Worm (Caenorhabditis elegans) whole organism, young adult: ENCODE results near the gene lin-9.

Source experiments
- B0019.2 ChIP-seq: fragments of 200-800 bp; sonication (Bioruptor generic); conservative IDR thresholded peaks from 2 replicates; pipeline ENCODE4 v1.3.6; 2022; ENCODE audit warnings: missing genetic modification reagents, missing genetic modification characterization, missing compliant biosample characterization
- F10E7.11 ChIP-seq: sonication (generic microtip); optimal IDR thresholded peaks from 2 replicates; lab custom pipeline; 2017; ENCODE audit warnings: mild to moderate bottlenecking, missing genetic modification characterization, moderate library complexity, missing compliant biosample characterization
- F23B12.7 ChIP-seq: sonication (generic microtip); optimal IDR thresholded peaks from 2 replicates; lab custom pipeline; 2017; ENCODE audit warnings: missing genetic modification characterization, mild to moderate bottlenecking, missing compliant biosample characterization, antibody characterized with exemption, moderate library complexity; ENCODE audit not compliant: insufficient read depth
- F49E8.2 ChIP-seq: sonication (generic microtip); optimal IDR thresholded peaks from 3 replicates; lab custom pipeline; 2017; ENCODE audit warnings: missing genetic modification characterization, mild to moderate bottlenecking, missing compliant biosample characterization, antibody characterized with exemption, moderate library complexity; ENCODE audit not compliant: insufficient read depth
- F52B5.7 ChIP-seq: sonication (generic microtip); optimal IDR thresholded peaks from 2 replicates; lab custom pipeline; 2016; ENCODE audit warnings: mild to moderate bottlenecking, missing genetic modification characterization, missing compliant biosample characterization
- F57C9.4 ChIP-seq: sonication (generic microtip); optimal IDR thresholded peaks from 2 replicates; lab custom pipeline; 2017; ENCODE audit warnings: mild to moderate bottlenecking, missing genetic modification characterization, missing compliant biosample characterization
- Y56A3A.18 ChIP-seq: fragments of 200-800 bp; sonication (Bioruptor generic); IDR thresholded peaks from 2 replicates; pipeline ENCODE4 v1.3.6; 2022; ENCODE audit warnings: missing genetic modification reagents, missing genetic modification characterization, missing compliant biosample characterization
- Y95B8A.8 ChIP-seq: fragments of 200-800 bp; sonication (Bioruptor generic); IDR thresholded peaks from 2 replicates; pipeline ENCODE4 v1.3.6; 2022; ENCODE audit warnings: missing genetic modification reagents, missing genetic modification characterization, missing compliant biosample characterization
- ZK185.1 ChIP-seq: sonication (generic microtip); optimal IDR thresholded peaks from 2 replicates; lab custom pipeline; 2016; ENCODE audit warnings: mild to moderate bottlenecking, missing genetic modification characterization, missing compliant biosample characterization; ENCODE audit not compliant: poor library complexity, severe bottlenecking
- attf-3 ChIP-seq: fragments of 200-800 bp; sonication (Bioruptor generic); conservative IDR thresholded peaks from 2 replicates; pipeline ENCODE4 v1.3.6; 2022; ENCODE audit warnings: missing genetic modification reagents, missing genetic modification characterization, missing compliant biosample characterization
- bed-2 ChIP-seq: fragments of 200-800 bp; sonication (Bioruptor generic); IDR thresholded peaks from 2 replicates; pipeline ENCODE4 v1.3.6; 2022; ENCODE audit warnings: missing genetic modification reagents, missing genetic modification characterization, missing compliant biosample characterization
- cebp-1 ChIP-seq, 2 experiments: fragments of 200-800 bp in 1 of 2; sonication (Bioruptor generic) in 1 of 2; sonication (generic microtip) in 1 of 2; IDR thresholded peaks in 1 of 2; optimal IDR thresholded peaks in 1 of 2; 2 replicates each; pipeline versions ENCODE4 v1.3.6 to Lab custom; 2017 to 2022; ENCODE audit warnings: missing compliant biosample characterization in 2 of 2, missing genetic modification characterization in 2 of 2, mild to moderate bottlenecking in 1 of 2, missing genetic modification reagents in 1 of 2, moderate library complexity in 1 of 2
- dox-1 ChIP-seq: fragments of 200-800 bp; sonication (Bioruptor generic); IDR thresholded peaks from 2 replicates; pipeline ENCODE4 v1.3.6; 2022; ENCODE audit warnings: missing genetic modification reagents, missing genetic modification characterization, missing compliant biosample characterization
- dpff-1 ChIP-seq: sonication (generic microtip); optimal IDR thresholded peaks from 2 replicates; lab custom pipeline; 2017; ENCODE audit warnings: mild to moderate bottlenecking, missing genetic modification characterization, missing compliant biosample characterization
- dpl-1 ChIP-seq: fragments of 150-350 bp; optimal IDR thresholded peaks from 2 replicates; lab custom pipeline; 2014; ENCODE audit warnings: missing biosample characterization, missing genetic modification reagents, missing genetic modification characterization
- egrh-3 ChIP-seq: fragments of 200-800 bp; sonication (Bioruptor generic); IDR thresholded peaks from 2 replicates; pipeline ENCODE4 v1.3.6; 2022; ENCODE audit warnings: missing genetic modification reagents, missing genetic modification characterization, missing compliant biosample characterization
- ets-4 ChIP-seq: fragments of 200-800 bp; sonication (Bioruptor generic); optimal IDR thresholded peaks from 2 replicates; lab custom pipeline; 2018; ENCODE audit warnings: mild to moderate bottlenecking, missing genetic modification characterization, missing compliant biosample characterization
- fkh-3 ChIP-seq: sonication (generic microtip); optimal IDR thresholded peaks from 2 replicates; lab custom pipeline; 2016; ENCODE audit warnings: mild to moderate bottlenecking, missing genetic modification characterization, missing compliant biosample characterization
- him-1 ChIP-seq: sonication (generic microtip); optimal IDR thresholded peaks from 2 replicates; lab custom pipeline; 2016; ENCODE audit warnings: missing genotype, missing genetic modification reagents, missing genetic modification characterization, missing compliant biosample characterization
- hsf-1 ChIP-seq: fragments of 200-800 bp; sonication (Bioruptor generic); IDR thresholded peaks from 2 replicates; pipeline ENCODE4 v1.3.6; 2022; ENCODE audit warnings: missing genetic modification reagents, missing genetic modification characterization, missing compliant biosample characterization
- lag-1 ChIP-seq: fragments of 200-800 bp; sonication (Bioruptor generic); IDR thresholded peaks from 2 replicates; pipeline ENCODE4 v1.3.6; 2022; ENCODE audit warnings: missing genetic modification reagents, missing genetic modification characterization, missing compliant biosample characterization
- let-607 ChIP-seq, 2 experiments: fragments of 200-800 bp in 1 of 2; sonication (Bioruptor generic) in 1 of 2; sonication (generic microtip) in 1 of 2; optimal IDR thresholded peaks; 2 replicates each; lab custom pipeline; 2016 to 2018; ENCODE audit warnings: mild to moderate bottlenecking in 2 of 2, missing compliant biosample characterization in 2 of 2, missing genetic modification characterization in 2 of 2, moderate library complexity in 2 of 2, missing genotype in 1 of 2
- lin-26 ChIP-seq: fragments of 200-800 bp; sonication (Bioruptor generic); IDR thresholded peaks from 2 replicates; pipeline ENCODE4 v1.3.6; 2022; ENCODE audit warnings: missing genetic modification reagents, missing genetic modification characterization, missing compliant biosample characterization
- lin-40 ChIP-seq: sonication (generic microtip); optimal IDR thresholded peaks from 2 replicates; lab custom pipeline; 2016; ENCODE audit warnings: missing genetic modification characterization, mild to moderate bottlenecking, missing compliant biosample characterization, missing genotype, missing genetic modification reagents
- lir-1 ChIP-seq: fragments of 200-800 bp; sonication (Bioruptor generic); conservative IDR thresholded peaks from 2 replicates; pipeline ENCODE4 v1.3.6; 2022; ENCODE audit warnings: missing genetic modification reagents, missing genetic modification characterization, missing compliant biosample characterization
- madf-3 ChIP-seq: fragments of 200-800 bp; sonication (Bioruptor generic); IDR thresholded peaks from 2 replicates; pipeline ENCODE4 v1.3.6; 2022; ENCODE audit warnings: missing genetic modification reagents, missing genetic modification characterization, missing compliant biosample characterization
- madf-8 ChIP-seq: fragments of 200-800 bp; sonication (Bioruptor generic); conservative IDR thresholded peaks from 2 replicates; pipeline ENCODE4 v1.3.6; 2022; ENCODE audit warnings: missing genetic modification reagents, missing genetic modification characterization, missing compliant biosample characterization
- mxl-1 ChIP-seq: sonication (generic microtip); optimal IDR thresholded peaks from 2 replicates; lab custom pipeline; 2016; ENCODE audit warnings: missing genetic modification characterization, missing compliant biosample characterization
- nfya-1 ChIP-seq: sonication (generic microtip); optimal IDR thresholded peaks from 2 replicates; lab custom pipeline; 2017; ENCODE audit warnings: antibody characterized with exemption, missing compliant biosample characterization, missing genetic modification characterization, borderline replicate concordance; ENCODE audit not compliant: insufficient read depth
- nfyb-1 ChIP-seq: fragments of 200-800 bp; sonication (Bioruptor generic); IDR thresholded peaks from 2 replicates; pipeline ENCODE4 v1.3.6; 2022; ENCODE audit warnings: missing genetic modification reagents, missing genetic modification characterization, missing compliant biosample characterization
- nhr-80 ChIP-seq: sonication (generic microtip); optimal IDR thresholded peaks from 2 replicates; lab custom pipeline; 2016; ENCODE audit warnings: missing genetic modification characterization, missing compliant biosample characterization
- pbrm-1 ChIP-seq: fragments of 200-800 bp; sonication (Bioruptor generic); IDR thresholded peaks from 2 replicates; pipeline ENCODE4 v1.3.6; 2022; ENCODE audit warnings: missing genetic modification reagents, missing genetic modification characterization, missing compliant biosample characterization
- snpc-1.1 ChIP-seq: sonication (generic microtip); optimal IDR thresholded peaks from 2 replicates; lab custom pipeline; 2017; ENCODE audit warnings: missing genetic modification characterization, mild to moderate bottlenecking, missing compliant biosample characterization, antibody characterized with exemption, moderate library complexity, missing genotype, missing genetic modification reagents; ENCODE audit not compliant: insufficient read depth
- unc-62 ChIP-seq: fragments of 150-350 bp; optimal IDR thresholded peaks from 2 replicates; lab custom pipeline; 2014; ENCODE audit warnings: missing biosample characterization, missing genetic modification reagents, missing genetic modification characterization
- zfh-2 ChIP-seq: fragments of 200-800 bp; sonication (Bioruptor generic); conservative IDR thresholded peaks from 2 replicates; pipeline ENCODE4 v1.3.6; 2022; ENCODE audit warnings: missing genetic modification reagents, missing genetic modification characterization, missing compliant biosample characterization
- zim-3 ChIP-seq: sonication (generic microtip); optimal IDR thresholded peaks from 2 replicates; lab custom pipeline; 2017; ENCODE audit warnings: mild to moderate bottlenecking, missing genetic modification characterization, moderate library complexity, missing compliant biosample characterization
- ztf-6 ChIP-seq: fragments of 200-800 bp; sonication (Bioruptor generic); IDR thresholded peaks from 2 replicates; pipeline ENCODE4 v1.3.6; 2022; ENCODE audit warnings: missing genetic modification reagents, missing genetic modification characterization, missing compliant biosample characterization

The lin-9 gene

ce11 chrIII:8867922-8868655 is 35.8 kb downstream of the lin-9 start (continued):
- TF ChIP-seq F23B12.7 (tag; lab: Kevin White, UChicago) = peak; percentile 12

ce11 chrIII:8866983-8867842 is 36.7 kb downstream of the lin-9 start:
- TF ChIP-seq cebp-1 (GFP tag; IDR thresholded peaks at IDR 0.05; lab: Robert Waterston, UW) (no peak), cebp-1 (tag; optimal IDR thresholded peaks at IDR 0.05; lab: Kevin White, UChicago) (peak; percentile 4), nfyb-1 (GFP tag; lab: Robert Waterston, UW) (peak; percentile 11; the same call in 1 of the 2 replicates), dox-1 (GFP tag; lab: Robert Waterston, UW) (0 out of 2 replicates have a peak, but pooled peaks have one; percentile 14), madf-3 (GFP tag; lab: Robert Waterston, UW) (0 out of 2 replicates have a peak, but pooled peaks have one; percentile 29), F52B5.7 (tag; lab: Kevin White, UChicago) (no peak), pbrm-1 (peak; percentile 35; the same call in 1 of the 2 replicates), ZK185.1 (tag; lab: Kevin White, UChicago) (peak; percentile 5), Y95B8A.8 (0 out of 2 replicates have a peak, but pooled peaks have one; percentile 6), Y56A3A.18 (GFP tag; lab: Robert Waterston, UW) (no peak), nhr-80 (tag; lab: Kevin White, UChicago) (peak; percentile 44), zim-3 (tag; lab: Kevin White, UChicago) (no peak)

ce11 chrIII:8866038-8866437 is 37.9 kb downstream of the lin-9 start:
- TF ChIP-seq lir-1 (GFP tag; lab: Robert Waterston, UW) = no peak
- no peak for TF ChIP-seq snpc-1.1 (tag; lab: Kevin White, UChicago)
- peak in 1 of 2 experiments; percentile 0 for TF ChIP-seq let-607 (tag; optimal IDR thresholded peaks at IDR 0.05; lab: Kevin White, UChicago)
- no peak for TF ChIP-seq egrh-3 (GFP tag; lab: Robert Waterston, UW)
- TF ChIP-seq dpl-1 (GFP tag; lab: Kevin White, UChicago) = no peak
- no peak for TF ChIP-seq ztf-6 (GFP tag; lab: Robert Waterston, UW)
- no peak for TF ChIP-seq hsf-1 (GFP tag; lab: Robert Waterston, UW)

ce11 chrIII:8865294-8865766 is 38.6 kb downstream of the lin-9 start:
- TF ChIP-seq him-1 (no peak), fkh-3 (tag; lab: Kevin White, UChicago) (no peak), zfh-2 (GFP tag; lab: Robert Waterston, UW) (peak; percentile 98), F10E7.11 (tag; lab: Kevin White, UChicago) (no peak), ets-4 (GFP tag; lab: Kevin White, UChicago) (peak; percentile 93), lag-1 (no peak), ztf-6 (GFP tag; lab: Robert Waterston, UW) (no peak), F49E8.2 (tag; lab: Kevin White, UChicago) (peak; percentile 14), mxl-1 (no peak), lin-26 (GFP tag; lab: Robert Waterston, UW) (peak; percentile 74), B0019.2 (no peak), madf-8 (GFP tag; lab: Robert Waterston, UW) (no peak), bed-2 (GFP tag; lab: Robert Waterston, UW) (no peak), unc-62 (GFP tag; lab: Kevin White, UChicago) (no peak), pbrm-1 (peak; percentile 36; the same call in 1 of the 2 replicates), F57C9.4 (tag; lab: Kevin White, UChicago) (no peak), hsf-1 (GFP tag; lab: Robert Waterston, UW) (0 out of 2 replicates have a peak, but pooled peaks have one; percentile 8), dpff-1 (tag; lab: Kevin White, UChicago) (no peak), cebp-1 (GFP tag; IDR thresholded peaks at IDR 0.05; lab: Robert Waterston, UW) (peak; percentile 62), cebp-1 (tag; optimal IDR thresholded peaks at IDR 0.05; lab: Kevin White, UChicago) (peak; percentile 84), madf-3 (GFP tag; lab: Robert Waterston, UW) (0 out of 2 replicates have a peak, but pooled peaks have one; percentile 28), nfya-1 (tag; lab: Kevin White, UChicago) (no peak), attf-3 (GFP tag; lab: Robert Waterston, UW) (no peak), lin-40 (tag; lab: Kevin White, UChicago) (peak; percentile 55)
